Fruit fly (Drosophila melanogaster) whole organism, prepupa: Measurements from ENCODE around the gene Gpdh1.

ENCODE experiments used
- CG10631 ChIP-seq: fragments of 200-800 bp; sonication (Bioruptor generic); optimal IDR thresholded peaks from 2 replicates; lab custom pipeline; 2016; ENCODE audit warnings: missing biosample characterization, missing genetic modification characterization
- CG11294 ChIP-seq: fragments of 200-800 bp; sonication (Bioruptor generic); IDR thresholded peaks from 2 replicates; pipeline ENCODE4 v1.3.6; 2022; ENCODE audit warnings: missing biosample characterization, missing genetic modification characterization
- CG11902 ChIP-seq: fragments of 200-800 bp; sonication (Bioruptor generic); optimal IDR thresholded peaks from 3 replicates; lab custom pipeline; 2016; ENCODE audit warnings: missing biosample characterization, missing genetic modification characterization
- CG15336 ChIP-seq: fragments of 200-800 bp; sonication (Bioruptor generic); IDR thresholded peaks from 2 replicates; pipeline ENCODE4 v1.3.6; 2022; ENCODE audit warnings: missing biosample characterization, missing genetic modification characterization
- CG1621 ChIP-seq: fragments of 200-800 bp; sonication (Bioruptor generic); optimal IDR thresholded peaks from 3 replicates; lab custom pipeline; 2018; ENCODE audit warnings: missing biosample characterization, mild to moderate bottlenecking, missing genetic modification characterization
- CG16779 ChIP-seq: fragments of 200-800 bp; sonication (Bioruptor generic); optimal IDR thresholded peaks from 3 replicates; lab custom pipeline; 2017; ENCODE audit warnings: missing biosample characterization, mild to moderate bottlenecking, missing genetic modification characterization
- CG31627 ChIP-seq: fragments of 200-800 bp; sonication (Bioruptor generic); optimal IDR thresholded peaks from 3 replicates; lab custom pipeline; 2016; ENCODE audit warnings: missing biosample characterization, missing genetic modification characterization
- CG32006 ChIP-seq: fragments of 200-800 bp; sonication (Bioruptor generic); optimal IDR thresholded peaks from 3 replicates; lab custom pipeline; 2017; ENCODE audit warnings: missing biosample characterization, mild to moderate bottlenecking, missing genetic modification characterization
- CG34406 ChIP-seq: fragments of 200-800 bp; sonication (Bioruptor generic); optimal IDR thresholded peaks from 3 replicates; lab custom pipeline; 2016; ENCODE audit warnings: missing biosample characterization, missing genetic modification characterization
- CG3919 ChIP-seq: fragments of 200-800 bp; sonication (Bioruptor generic); optimal IDR thresholded peaks from 3 replicates; lab custom pipeline; 2016; ENCODE audit warnings: missing biosample characterization, missing genetic modification characterization
- CG4318 ChIP-seq: fragments of 200-800 bp; sonication (Bioruptor generic); optimal IDR thresholded peaks from 3 replicates; lab custom pipeline; 2017; ENCODE audit warnings: missing biosample characterization, mild to moderate bottlenecking, missing genetic modification characterization
- CG6163 ChIP-seq: fragments of 200-800 bp; sonication (Bioruptor generic); IDR thresholded peaks from 3 replicates; pipeline ENCODE4 v1.3.6; 2022; ENCODE audit warnings: missing biosample characterization, missing genetic modification characterization
- CG6276 ChIP-seq: fragments of 200-800 bp; sonication (Bioruptor generic); optimal IDR thresholded peaks from 2 replicates; lab custom pipeline; 2017; ENCODE audit warnings: missing biosample characterization, mild to moderate bottlenecking, missing genetic modification characterization
- CG6792 ChIP-seq: fragments of 200-800 bp; sonication (Bioruptor generic); optimal IDR thresholded peaks from 3 replicates; lab custom pipeline; 2016; ENCODE audit warnings: missing biosample characterization, missing genetic modification characterization
- CG6808 ChIP-seq: fragments of 200-800 bp; sonication (Bioruptor generic); optimal IDR thresholded peaks from 3 replicates; lab custom pipeline; 2017; ENCODE audit warnings: missing biosample characterization, missing genetic modification characterization, mild to moderate bottlenecking, moderate library complexity, missing genetic modification reagents
- CG8119 ChIP-seq: fragments of 200-800 bp; sonication (Bioruptor generic); IDR thresholded peaks from 3 replicates; pipeline ENCODE4 v1.3.6; 2022; ENCODE audit warnings: missing biosample characterization, missing genetic modification characterization
- CG8319 ChIP-seq: fragments of 200-800 bp; sonication (Bioruptor generic); optimal IDR thresholded peaks from 3 replicates; lab custom pipeline; 2016; ENCODE audit warnings: missing biosample characterization, missing genetic modification characterization
- CG8632 ChIP-seq: fragments of 200-800 bp; sonication (Bioruptor generic); optimal IDR thresholded peaks from 3 replicates; lab custom pipeline; 2016; ENCODE audit warnings: missing biosample characterization, missing genetic modification characterization
- CG9139 ChIP-seq: fragments of 200-800 bp; sonication (Bioruptor generic); optimal IDR thresholded peaks from 3 replicates; lab custom pipeline; 2017; ENCODE audit warnings: missing biosample characterization, mild to moderate bottlenecking, missing genetic modification characterization
- Eip75B ChIP-seq: fragments of 200-800 bp; sonication (Bioruptor generic); optimal IDR thresholded peaks from 3 replicates; lab custom pipeline; 2016; ENCODE audit warnings: missing biosample characterization, missing genetic modification characterization
- Eip78C ChIP-seq: fragments of 200-800 bp; sonication (Bioruptor generic); peaks from one replicate; lab custom pipeline; 2016; ENCODE audit warnings: missing biosample characterization, missing genetic modification characterization
- Eip93F ChIP-seq: fragments of 200-800 bp; sonication (Bioruptor generic); optimal IDR thresholded peaks from 2 replicates; lab custom pipeline; 2016; ENCODE audit warnings: missing biosample characterization, mild to moderate bottlenecking, missing genetic modification characterization
- Ets96B ChIP-seq: fragments of 200-800 bp; optimal IDR thresholded peaks from 2 replicates; lab custom pipeline; 2019; ENCODE audit warnings: missing biosample characterization, mild to moderate bottlenecking, missing genetic modification characterization, moderate library complexity
- Gug ChIP-seq: fragments of 200-800 bp; sonication (Bioruptor generic); IDR thresholded peaks from 2 replicates; pipeline ENCODE4 v1.3.6; 2022; ENCODE audit warnings: missing biosample characterization, missing genetic modification characterization
- Hr38 ChIP-seq: sonication (Bioruptor generic); optimal IDR thresholded peaks from 2 replicates; lab custom pipeline; 2016; ENCODE audit warnings: missing biosample characterization, missing genetic modification characterization
- Hr39 ChIP-seq: fragments of 200-800 bp; sonication (Bioruptor generic); optimal IDR thresholded peaks from 2 replicates; lab custom pipeline; 2016; ENCODE audit warnings: missing biosample characterization, missing genetic modification characterization
- Hr4 ChIP-seq: fragments of 200-800 bp; sonication (Bioruptor generic); optimal IDR thresholded peaks from 3 replicates; lab custom pipeline; 2016; ENCODE audit warnings: missing biosample characterization, missing genetic modification characterization
- Lpt ChIP-seq: fragments of 200-800 bp; sonication (Bioruptor generic); optimal IDR thresholded peaks from 3 replicates; lab custom pipeline; 2016; ENCODE audit warnings: missing biosample characterization, missing genetic modification characterization
- Met ChIP-seq: fragments of 200-800 bp; sonication (Bioruptor generic); optimal IDR thresholded peaks from 3 replicates; lab custom pipeline; 2016; ENCODE audit warnings: missing biosample characterization, missing genetic modification characterization
- OdsH ChIP-seq: fragments of 200-800 bp; sonication (Bioruptor generic); optimal IDR thresholded peaks from 3 replicates; lab custom pipeline; 2016; ENCODE audit warnings: missing biosample characterization, missing genetic modification characterization
- Smox ChIP-seq: fragments of 200-800 bp; sonication (Bioruptor generic); optimal IDR thresholded peaks from 3 replicates; lab custom pipeline; 2016; ENCODE audit warnings: missing biosample characterization, missing genetic modification characterization
- Sox102F ChIP-seq: fragments of 200-800 bp; sonication (Bioruptor generic); optimal IDR thresholded peaks from 2 replicates; lab custom pipeline; 2016; ENCODE audit warnings: missing biosample characterization, mild to moderate bottlenecking, missing genetic modification characterization
- Sox14 ChIP-seq: fragments of 200-800 bp; sonication (Bioruptor generic); optimal IDR thresholded peaks from 3 replicates; lab custom pipeline; 2016; ENCODE audit warnings: missing biosample characterization, missing genetic modification characterization
- Sox15 ChIP-seq: fragments of 200-800 bp; sonication (Bioruptor generic); optimal IDR thresholded peaks from 3 replicates; lab custom pipeline; 2016; ENCODE audit warnings: missing biosample characterization, missing genetic modification characterization
- achi ChIP-seq: fragments of 200-800 bp; sonication (Bioruptor generic); optimal IDR thresholded peaks from 3 replicates; lab custom pipeline; 2016; ENCODE audit warnings: missing biosample characterization, missing genetic modification characterization
- acj6 ChIP-seq: fragments of 200-800 bp; sonication (Bioruptor generic); optimal IDR thresholded peaks from 3 replicates; lab custom pipeline; 2016; ENCODE audit warnings: missing biosample characterization, missing genetic modification characterization
- dac ChIP-seq: fragments of 200-800 bp; sonication (Bioruptor generic); optimal IDR thresholded peaks from 2 replicates; lab custom pipeline; 2017; ENCODE audit warnings: missing biosample characterization, mild to moderate bottlenecking, missing genetic modification characterization
- dsx ChIP-seq: fragments of 200-800 bp; optimal IDR thresholded peaks from 3 replicates; lab custom pipeline; 2019; ENCODE audit warnings: missing biosample characterization, mild to moderate bottlenecking, missing genetic modification characterization, moderate library complexity; ENCODE audit not compliant: poor library complexity, severe bottlenecking
- eg ChIP-seq: fragments of 200-800 bp; sonication (Bioruptor generic); IDR thresholded peaks from 3 replicates; pipeline ENCODE4 v1.3.6; 2022; ENCODE audit warnings: missing biosample characterization, missing genetic modification characterization
- esn ChIP-seq: fragments of 200-800 bp; sonication (Bioruptor generic); optimal IDR thresholded peaks from 2 replicates; lab custom pipeline; 2016; ENCODE audit warnings: missing biosample characterization, mild to moderate bottlenecking, missing genetic modification characterization, moderate library complexity
- fd59A ChIP-seq: fragments of 200-800 bp; sonication (Bioruptor generic); optimal IDR thresholded peaks from 2 replicates; lab custom pipeline; 2017; ENCODE audit warnings: missing biosample characterization, mild to moderate bottlenecking, missing genetic modification characterization, missing genetic modification reagents
- fd85E ChIP-seq: fragments of 200-800 bp; sonication (Bioruptor generic); optimal IDR thresholded peaks from 3 replicates; lab custom pipeline; 2016; ENCODE audit warnings: missing biosample characterization, missing genetic modification characterization
- fkh ChIP-seq: fragments of 200-800 bp; sonication (Bioruptor generic); optimal IDR thresholded peaks from 3 replicates; lab custom pipeline; 2017; ENCODE audit warnings: missing biosample characterization, mild to moderate bottlenecking, missing genetic modification characterization, moderate library complexity
- net ChIP-seq: fragments of 200-800 bp; sonication (Bioruptor generic); optimal IDR thresholded peaks from 3 replicates; lab custom pipeline; 2016; ENCODE audit warnings: missing biosample characterization, missing genetic modification characterization
- salr ChIP-seq, 2 experiments: fragments of 200-800 bp; sonication (Bioruptor generic); optimal IDR thresholded peaks; 3 replicates each; lab custom pipeline; 2016 to 2018; ENCODE audit warnings: missing biosample characterization in 2 of 2, missing genetic modification characterization in 2 of 2, mild to moderate bottlenecking in 1 of 2
- spab ChIP-seq: fragments of 200-800 bp; sonication (Bioruptor generic); optimal IDR thresholded peaks from 2 replicates; lab custom pipeline; 2017; ENCODE audit warnings: missing biosample characterization, mild to moderate bottlenecking, missing genetic modification characterization, missing genetic modification reagents
- ss ChIP-seq, 2 experiments: fragments of 200-800 bp; sonication (Bioruptor generic); optimal IDR thresholded peaks; 2 replicates in 1 of 2; 3 replicates in 1 of 2; lab custom pipeline; 2017 to 2018; ENCODE audit warnings: mild to moderate bottlenecking in 2 of 2, missing biosample characterization in 2 of 2, missing genetic modification characterization in 2 of 2, moderate library complexity in 1 of 2
- svp ChIP-seq: fragments of 200-800 bp; sonication (Bioruptor generic); peaks from one replicate; lab custom pipeline; 2016; ENCODE audit warnings: missing biosample characterization, missing genetic modification characterization
- topi ChIP-seq: fragments of 200-800 bp; sonication (Bioruptor generic); optimal IDR thresholded peaks from 3 replicates; lab custom pipeline; 2016; ENCODE audit warnings: missing biosample characterization, missing genetic modification characterization

Gene Gpdh1

DNA sequence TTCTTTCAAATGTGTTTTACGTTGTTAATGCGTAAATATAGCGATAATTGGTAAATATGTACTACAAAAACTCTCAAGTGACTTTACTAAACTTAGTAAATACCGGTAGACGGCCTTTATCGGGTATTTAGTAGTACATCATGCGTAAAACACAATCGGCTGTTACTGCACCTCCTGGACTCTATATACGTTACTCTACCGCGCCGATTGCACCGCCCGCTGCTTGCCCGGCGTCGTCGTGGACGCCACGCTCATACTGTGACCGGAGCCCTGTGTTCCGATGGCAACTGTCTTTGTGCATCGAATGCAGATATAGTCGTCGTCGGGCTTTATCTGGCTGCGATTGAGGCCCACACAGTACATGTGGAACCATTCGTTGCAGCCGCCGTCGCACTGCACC is 47.0 kb downstream of the Gpdh1 start (continued):
- no peak for TF ChIP-seq dsx (GFP tag; lab: Kevin White, UChicago)
- no peak for TF ChIP-seq dac (GFP tag; lab: Kevin White, UChicago)
- no peak for TF ChIP-seq CG15336 (GFP tag; lab: Robert Waterston, UW)
- no peak for TF ChIP-seq CG8119 (GFP tag; lab: Robert Waterston, UW)
- TF ChIP-seq, all 60 proteins: peak for 5

DNA sequence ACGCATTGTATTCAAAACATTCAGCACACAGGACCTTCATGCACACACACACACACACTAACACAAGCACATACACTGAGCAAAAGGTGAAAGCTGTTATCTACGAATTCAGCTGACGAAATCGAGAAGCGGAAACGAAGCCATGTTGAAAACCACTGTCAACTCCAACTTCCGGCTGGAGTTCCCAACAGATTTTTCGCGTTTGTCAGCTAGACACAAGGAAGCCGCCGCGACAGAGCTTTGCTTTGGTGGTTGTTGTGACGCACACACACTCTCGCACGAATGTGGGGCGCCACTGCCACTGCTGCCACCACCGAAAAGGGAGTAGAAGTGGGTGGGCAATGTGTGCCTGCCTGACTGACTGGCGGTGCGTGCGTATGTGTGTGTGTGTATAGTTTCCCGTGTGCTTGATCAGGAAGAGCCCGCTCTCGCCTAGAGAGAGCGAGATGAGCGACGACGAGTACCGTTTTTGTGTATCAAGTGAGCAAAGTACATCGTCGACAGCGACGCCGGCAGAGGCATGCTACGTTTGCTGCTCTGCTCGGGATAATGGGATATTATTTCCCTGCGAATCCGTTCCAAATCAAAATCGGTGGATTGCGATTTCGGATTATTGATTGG is 54.3 kb downstream of the Gpdh1 start:
- TF ChIP-seq CG11294 = no peak
- no peak for TF ChIP-seq Lpt (GFP tag; lab: Kevin White, UChicago)
- no peak for TF ChIP-seq CG11902 (GFP tag; lab: Kevin White, UChicago)
- no peak for TF ChIP-seq topi (GFP tag; lab: Kevin White, UChicago)
- peak; percentile 35; the same call in 1 of the 3 replicates for TF ChIP-seq CG8119 (GFP tag; lab: Robert Waterston, UW)
- peak in 1 of 2 experiments; percentile 8 for TF ChIP-seq salr (GFP tag; optimal IDR thresholded peaks at IDR 0.05; lab: Kevin White, UChicago)
- no peak for TF ChIP-seq Gug
- peak; percentile 57 for TF ChIP-seq CG9139
- TF ChIP-seq Met (GFP tag; lab: Kevin White, UChicago) = no peak
- no peak for TF ChIP-seq Ets96B
- TF ChIP-seq CG32006 (GFP tag; lab: Kevin White, UChicago) = no peak
- TF ChIP-seq net = no peak
- TF ChIP-seq esn = peak; percentile 45
- no peak for TF ChIP-seq CG16779
- peak; percentile 30 to 78 for TF ChIP-seq ss (GFP tag; optimal IDR thresholded peaks at IDR 0.05; lab: Kevin White, UChicago)
- peak; percentile 44 for TF ChIP-seq CG8632 (GFP tag; lab: Kevin White, UChicago)
- TF ChIP-seq CG6792 (GFP tag; lab: Kevin White, UChicago) = no peak
- peak; percentile 60 for TF ChIP-seq CG6808
- no peak for TF ChIP-seq CG31627
- no peak for TF ChIP-seq fd85E
- no peak for TF ChIP-seq eg
- no peak for TF ChIP-seq fkh (GFP tag; lab: Kevin White, UChicago)
- no peak for TF ChIP-seq Hr38 (GFP tag; lab: Kevin White, UChicago)
- TF ChIP-seq svp = no peak
- peak; percentile 29 for TF ChIP-seq CG34406 (GFP tag; lab: Kevin White, UChicago)
- peak; percentile 12 for TF ChIP-seq CG8319 (GFP tag; lab: Kevin White, UChicago)
- no peak for TF ChIP-seq Eip93F (GFP tag; lab: Kevin White, UChicago)
- TF ChIP-seq CG3919 (GFP tag; lab: Kevin White, UChicago) = no peak
- TF ChIP-seq achi (GFP tag; lab: Kevin White, UChicago) = peak; percentile 72
- TF ChIP-seq CG1621 (tag; lab: Kevin White, UChicago) = peak; percentile 37
- TF ChIP-seq dsx (GFP tag; lab: Kevin White, UChicago) = no peak
- no peak for TF ChIP-seq Eip75B (GFP tag; lab: Kevin White, UChicago)
- 0 out of 3 replicates have a peak, but pooled peaks have one; percentile 50 for TF ChIP-seq CG6163
- TF ChIP-seq Sox15 = no peak
- peak; percentile 71 for TF ChIP-seq Eip78C (GFP tag; lab: Kevin White, UChicago)
- TF ChIP-seq Hr4 (GFP tag; lab: Kevin White, UChicago) = no peak
- no peak for TF ChIP-seq Smox (GFP tag; lab: Kevin White, UChicago)
- TF ChIP-seq spab (GFP tag; lab: Kevin White, UChicago) = peak; percentile 55
- TF ChIP-seq Hr39 (GFP tag; lab: Kevin White, UChicago) = no peak
- no peak for TF ChIP-seq CG4318
- TF ChIP-seq OdsH (GFP tag; lab: Kevin White, UChicago) = no peak
- no peak for TF ChIP-seq Sox102F (GFP tag; lab: Kevin White, UChicago)
- TF ChIP-seq Sox14 (GFP tag; lab: Kevin White, UChicago) = no peak
- TF ChIP-seq CG6276 (GFP tag; lab: Kevin White, UChicago) = peak; percentile 22
- no peak for TF ChIP-seq CG10631 (GFP tag; lab: Kevin White, UChicago)
- TF ChIP-seq fd59A (GFP tag; lab: Kevin White, UChicago) = peak; percentile 16
- no peak for TF ChIP-seq acj6 (GFP tag; lab: Kevin White, UChicago)
